Worm (Caenorhabditis elegans) whole organism, L1 larva: ENCODE data around the gene slcf-2.

Experiments
- ceh-8 ChIP-seq: fragments of 200-800 bp; sonication (Bioruptor generic); optimal IDR thresholded peaks from 2 replicates; lab custom pipeline; 2018; ENCODE audit warnings: mild to moderate bottlenecking, missing genetic modification characterization, moderate library complexity, missing compliant biosample characterization
- ceh-88 ChIP-seq: fragments of 200-800 bp; sonication (Bioruptor generic); IDR thresholded peaks from 2 replicates; pipeline ENCODE4 v1.3.6; 2022; ENCODE audit warnings: missing genetic modification characterization, missing compliant biosample characterization
- dsc-1 ChIP-seq: sonication (generic microtip); optimal IDR thresholded peaks from 2 replicates; lab custom pipeline; 2016; ENCODE audit warnings: mild to moderate bottlenecking, missing genetic modification characterization, missing compliant biosample characterization
- fkh-10 ChIP-seq: sonication (generic microtip); optimal IDR thresholded peaks from 2 replicates; lab custom pipeline; 2017; ENCODE audit warnings: missing biosample characterization, missing genetic modification reagents, missing genetic modification characterization
- lin-39 ChIP-seq: fragments of 150-350 bp; optimal IDR thresholded peaks from 2 replicates; lab custom pipeline; 2014; ENCODE audit warnings: missing biosample characterization, missing genetic modification reagents, missing genetic modification characterization
- nhr-237 ChIP-seq: fragments of 150-350 bp; optimal IDR thresholded peaks from 2 replicates; lab custom pipeline; 2014; ENCODE audit warnings: missing biosample characterization, missing genetic modification characterization
- nhr-90 ChIP-seq: sonication (generic microtip); optimal IDR thresholded peaks from 2 replicates; lab custom pipeline; 2016; ENCODE audit warnings: mild to moderate bottlenecking, missing genetic modification characterization, missing compliant biosample characterization; ENCODE audit not compliant: poor library complexity
- swsn-7 ChIP-seq: sonication (generic microtip); optimal IDR thresholded peaks from 2 replicates; lab custom pipeline; 2016; ENCODE audit warnings: missing genetic modification characterization, missing compliant biosample characterization
- zag-1 ChIP-seq: fragments of 150-350 bp; optimal IDR thresholded peaks from 2 replicates; lab custom pipeline; 2014; ENCODE audit warnings: missing biosample characterization, missing genetic modification characterization
- ztf-4 ChIP-seq: fragments of 150-350 bp; optimal IDR thresholded peaks from 2 replicates; lab custom pipeline; 2014; ENCODE audit warnings: missing biosample characterization, missing genetic modification characterization

- TF ChIP-seq ceh-8 (GFP tag; lab: Kevin White, UChicago) (no peak), lin-39 (no peak), nhr-237 (tag; lab: Kevin White, UChicago) (no peak), nhr-90 (tag; lab: Kevin White, UChicago) (no peak), ceh-88 (no peak), ztf-4 (tag; lab: Kevin White, UChicago) (no peak), dsc-1 (no peak), fkh-10 (no peak), zag-1 (tag; lab: Kevin White, UChicago) (no peak), swsn-7 (no peak)
These were observed 42.1 kb upstream of the slcf-2 start, which contains the start of gene ZK816.1 for ce11 chrX:3351526-3351925.
